Worm (Caenorhabditis elegans) whole organism, L3 larva: ENCODE results near the gene D1046.4.

Experiments used
- ama-1 ChIP-seq: fragments of 150-350 bp; optimal IDR thresholded peaks from 2 replicates; lab custom pipeline; 2018
- ceh-82 ChIP-seq: fragments of 150-350 bp; optimal IDR thresholded peaks from 2 replicates; lab custom pipeline; 2014; ENCODE audit warnings: missing biosample characterization, missing genetic modification characterization
- elt-1 ChIP-seq: fragments of 150-350 bp; optimal IDR thresholded peaks from 2 replicates; lab custom pipeline; 2014; ENCODE audit warnings: missing biosample characterization, missing genetic modification characterization
- nfya-1 ChIP-seq: sonication (generic microtip); optimal IDR thresholded peaks from 2 replicates; lab custom pipeline; 2017; ENCODE audit warnings: missing genetic modification characterization, mild to moderate bottlenecking, missing compliant biosample characterization, antibody characterized with exemption, moderate library complexity; ENCODE audit not compliant: insufficient read depth
- unc-62 ChIP-seq: fragments of 150-350 bp; sonication (generic microtip); optimal IDR thresholded peaks from 4 replicates; lab custom pipeline; 2014; ENCODE audit warnings: missing biosample characterization, missing genetic modification reagents, missing genetic modification characterization

DNA sequence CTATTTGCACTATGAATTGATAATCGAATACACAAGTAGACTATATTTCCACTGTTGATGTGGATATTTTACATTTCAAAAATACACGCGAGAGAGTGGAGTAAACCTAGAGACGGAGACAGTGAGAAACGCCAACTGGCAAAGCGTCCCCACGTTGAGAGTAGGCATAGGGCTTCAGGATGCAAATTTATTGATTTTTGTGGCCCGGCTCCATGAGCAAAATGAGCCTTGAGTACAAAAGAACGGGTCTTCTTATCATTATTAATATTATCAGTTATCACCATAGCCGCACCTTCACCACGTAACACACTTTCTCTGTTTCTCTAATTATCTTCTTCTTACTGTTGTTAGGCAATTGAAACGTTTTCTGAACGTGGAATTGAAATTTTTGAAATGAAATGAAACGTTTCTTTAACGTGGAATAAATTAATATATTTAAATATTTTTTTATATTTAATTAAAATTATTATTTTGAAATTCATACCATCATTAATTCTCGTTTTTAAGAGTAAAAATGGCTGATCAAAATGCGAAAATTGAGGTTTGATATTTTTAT, 53.2 kb downstream of the D1046.4 start, which contains the start of gene bre-1:
- peak; percentile 23 for TF ChIP-seq nfya-1 (tag; lab: Kevin White, UChicago)
- no peak for TF ChIP-seq ceh-82 (tag; lab: Kevin White, UChicago)
- no peak for TF ChIP-seq elt-1
- TF ChIP-seq unc-62 (GFP tag; lab: Kevin White, UChicago), result no peak
- TF ChIP-seq ama-1 (lab: Kevin White, UChicago), result no peak
